Worm (Caenorhabditis elegans): ENCODE measurements around the gene grl-12.

DNA sequence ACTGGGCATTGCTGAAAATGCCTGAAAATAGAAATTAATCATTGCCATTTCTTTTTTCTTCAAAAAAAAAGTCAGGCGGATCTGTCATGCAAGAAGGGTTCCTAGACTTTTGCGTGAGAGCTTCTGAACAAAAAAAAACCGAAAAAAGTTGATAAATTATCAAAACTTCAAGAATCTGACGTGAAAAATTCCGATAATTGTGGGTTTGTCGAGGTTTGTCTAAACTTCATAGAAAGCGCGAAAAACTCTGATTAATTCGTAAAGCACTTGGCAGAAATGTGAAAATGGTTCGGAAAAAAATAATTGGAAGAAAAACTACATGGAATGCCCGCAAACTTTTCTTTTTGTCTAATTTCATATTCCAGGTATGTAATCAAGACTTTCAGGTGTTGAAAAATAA, 36.7 kb upstream of the grl-12 start, which contains the start of gene ZC190.5:
- TF ChIP-seq unc-62 (GFP tag; optimal IDR thresholded peaks at IDR 0.05) (no peak), nhr-2 (tag; optimal IDR thresholded peaks at IDR 0.05) (no peak), lsy-2 (tag; optimal IDR thresholded peaks at IDR 0.05) (no peak), blmp-1 (tag; optimal IDR thresholded peaks at IDR 0.05) (no peak), mep-1 (tag; optimal IDR thresholded peaks at IDR 0.05) (no peak), lin-13 (tag; optimal IDR thresholded peaks at IDR 0.05) (no peak), nhr-12 (tag; optimal IDR thresholded peaks at IDR 0.05) (no peak), unc-120 (tag; optimal IDR thresholded peaks at IDR 0.05; ENCODE audit: poor library complexity, severe bottlenecking) (no peak), ceh-43 (GFP tag; optimal IDR thresholded peaks at IDR 0.05) (no peak), snpc-4 (tag; optimal IDR thresholded peaks at IDR 0.05) (no peak), nhr-28 (tag; optimal IDR thresholded peaks at IDR 0.05) (no peak), ces-1 (GFP tag; optimal IDR thresholded peaks at IDR 0.05) (no peak), unc-39 (tag; optimal IDR thresholded peaks at IDR 0.05) (no peak), mls-2 (tag; optimal IDR thresholded peaks at IDR 0.05) (no peak)

Data from whole organism, mixed stage, embryonic.